Fruit fly (Drosophila melanogaster) whole organism, embryonic: ENCODE measurements around the gene Reg-2.

Experiments used
- Adf1 ChIP-seq: fragments of 200-800 bp; sonication (Bioruptor generic); IDR thresholded peaks from 2 replicates; pipeline ENCODE4 v1.3.6; 2022; ENCODE audit warnings: missing biosample characterization, missing genetic modification characterization
- Bgb ChIP-seq: fragments of 200-800 bp; sonication (Bioruptor generic); IDR thresholded peaks from 2 replicates; pipeline ENCODE4 v1.3.6; 2022; ENCODE audit warnings: missing biosample characterization, missing genetic modification characterization; ENCODE audit not compliant: partially characterized antibody
- BtbVII ChIP-seq: fragments of 200-800 bp; sonication (Bioruptor generic); optimal IDR thresholded peaks from 3 replicates; lab custom pipeline; 2017; ENCODE audit warnings: missing biosample characterization, mild to moderate bottlenecking, missing genetic modification characterization
- Bteb2 ChIP-seq: fragments of 200-800 bp; sonication (Bioruptor generic); optimal IDR thresholded peaks from 2 replicates; lab custom pipeline; 2016; ENCODE audit warnings: missing biosample characterization, missing genetic modification characterization
- CG10267 ChIP-seq: fragments of 200-800 bp; sonication (Bioruptor generic); optimal IDR thresholded peaks from 2 replicates; lab custom pipeline; 2018; ENCODE audit warnings: missing biosample characterization, mild to moderate bottlenecking, missing genetic modification characterization, moderate library complexity
- CG11085 ChIP-seq: fragments of 200-800 bp; sonication (Bioruptor generic); IDR thresholded peaks from 2 replicates; pipeline ENCODE4 v1.3.6; 2022; ENCODE audit warnings: missing biosample characterization, missing genetic modification characterization
- CG11093 ChIP-seq: fragments of 200-800 bp; sonication (Bioruptor generic); IDR thresholded peaks from 3 replicates; pipeline ENCODE4 v1.3.6; 2022; ENCODE audit warnings: missing biosample characterization, missing genetic modification characterization
- CG11723 ChIP-seq: fragments of 200-800 bp; sonication (Bioruptor generic); optimal IDR thresholded peaks from 2 replicates; lab custom pipeline; 2017; ENCODE audit warnings: missing biosample characterization, mild to moderate bottlenecking, missing genetic modification characterization
- CG12391 ChIP-seq: fragments of 200-800 bp; sonication (Bioruptor generic); optimal IDR thresholded peaks from 3 replicates; lab custom pipeline; 2018; ENCODE audit warnings: missing biosample characterization, mild to moderate bottlenecking, missing genetic modification characterization, moderate library complexity
- CG12744 ChIP-seq: fragments of 200-800 bp; sonication (Bioruptor generic); optimal IDR thresholded peaks from 2 replicates; lab custom pipeline; 2016; ENCODE audit warnings: missing biosample characterization, missing genetic modification characterization
- CG12942 ChIP-seq: fragments of 200-800 bp; sonication (Bioruptor generic); optimal IDR thresholded peaks from 3 replicates; lab custom pipeline; 2016; ENCODE audit warnings: missing biosample characterization, missing genetic modification characterization
- CG13123 ChIP-seq: fragments of 200-800 bp; sonication (Bioruptor generic); optimal IDR thresholded peaks from 2 replicates; lab custom pipeline; 2016; ENCODE audit warnings: missing biosample characterization, missing genetic modification characterization
- CG1647 ChIP-seq: fragments of 200-800 bp; sonication (Bioruptor generic); optimal IDR thresholded peaks from 3 replicates; lab custom pipeline; 2016; ENCODE audit warnings: missing biosample characterization, missing genetic modification characterization
- CG17359 ChIP-seq: fragments of 200-800 bp; sonication (Bioruptor generic); optimal IDR thresholded peaks from 3 replicates; lab custom pipeline; 2018; ENCODE audit warnings: missing biosample characterization, mild to moderate bottlenecking, missing genetic modification characterization, moderate library complexity
- CG18599 ChIP-seq: fragments of 200-800 bp; sonication (Bioruptor generic); optimal IDR thresholded peaks from 3 replicates; lab custom pipeline; 2017; ENCODE audit warnings: missing biosample characterization, missing genetic modification characterization, mild to moderate bottlenecking, moderate library complexity, missing genetic modification reagents
- CG2199 ChIP-seq: fragments of 200-800 bp; sonication (Bioruptor generic); IDR thresholded peaks from 3 replicates; pipeline ENCODE4 v1.3.6; 2022; ENCODE audit warnings: missing biosample characterization, missing genetic modification characterization
- CG2712 ChIP-seq: fragments of 200-800 bp; optimal IDR thresholded peaks from 3 replicates; lab custom pipeline; 2019; ENCODE audit warnings: missing biosample characterization, mild to moderate bottlenecking, missing genetic modification characterization, moderate library complexity
- CG3163 ChIP-seq: fragments of 200-800 bp; sonication (Bioruptor generic); optimal IDR thresholded peaks from 3 replicates; lab custom pipeline; 2016; ENCODE audit warnings: missing biosample characterization, missing genetic modification characterization
- CG32767 ChIP-seq: fragments of 200-800 bp; sonication (Bioruptor generic); IDR thresholded peaks from 2 replicates; pipeline ENCODE4 v1.3.6; 2022; ENCODE audit warnings: missing biosample characterization, missing genetic modification characterization
- CG34376 ChIP-seq: fragments of 200-800 bp; sonication (Bioruptor generic); optimal IDR thresholded peaks from 2 replicates; lab custom pipeline; 2018; ENCODE audit warnings: missing biosample characterization, mild to moderate bottlenecking, missing genetic modification characterization
- CG4328 ChIP-seq: fragments of 200-800 bp; sonication (Bioruptor generic); optimal IDR thresholded peaks from 3 replicates; lab custom pipeline; 2017; ENCODE audit warnings: missing biosample characterization, missing genetic modification reagents, missing genetic modification characterization
- CG4617 ChIP-seq: fragments of 200-800 bp; sonication (Bioruptor generic); optimal IDR thresholded peaks from 3 replicates; lab custom pipeline; 2016; ENCODE audit warnings: missing biosample characterization, missing genetic modification characterization, borderline replicate concordance
- CG4854 ChIP-seq: fragments of 200-800 bp; sonication (Bioruptor generic); optimal IDR thresholded peaks from 2 replicates; lab custom pipeline; 2016; ENCODE audit warnings: missing biosample characterization, missing genetic modification characterization, inconsistent platforms
- CG7786 ChIP-seq: fragments of 200-800 bp; sonication (Bioruptor generic); optimal IDR thresholded peaks from 2 replicates; lab custom pipeline; 2016; ENCODE audit warnings: missing biosample characterization, missing genetic modification characterization
- CG7839 ChIP-seq: fragments of 200-800 bp; sonication (Bioruptor generic); optimal IDR thresholded peaks from 3 replicates; lab custom pipeline; 2018; ENCODE audit warnings: missing biosample characterization, mild to moderate bottlenecking, missing genetic modification characterization, moderate library complexity
- CG7928 ChIP-seq: fragments of 200-800 bp; sonication (Bioruptor generic); optimal IDR thresholded peaks from 2 replicates; lab custom pipeline; 2017; ENCODE audit warnings: missing biosample characterization, mild to moderate bottlenecking, missing genetic modification characterization
- CG9215 ChIP-seq: fragments of 200-800 bp; sonication (Bioruptor generic); IDR thresholded peaks from 2 replicates; pipeline ENCODE4 v1.3.6; 2022; ENCODE audit warnings: missing biosample characterization, missing genetic modification characterization
- CG9437 ChIP-seq: fragments of 200-800 bp; sonication (Bioruptor generic); optimal IDR thresholded peaks from 2 replicates; lab custom pipeline; 2018; ENCODE audit warnings: missing biosample characterization, mild to moderate bottlenecking, missing genetic modification characterization
- CkIIα-i1 ChIP-seq: fragments of 200-800 bp; sonication (Bioruptor generic); IDR thresholded peaks from 2 replicates; pipeline ENCODE4 v1.3.6; 2022; ENCODE audit warnings: missing biosample characterization, missing genetic modification characterization
- Elba2 ChIP-seq: fragments of 200-800 bp; sonication (Bioruptor generic); optimal IDR thresholded peaks from 3 replicates; lab custom pipeline; 2016; ENCODE audit warnings: missing biosample characterization, missing genetic modification characterization
- MESR4 ChIP-seq: fragments of 200-800 bp; sonication (Bioruptor generic); optimal IDR thresholded peaks from 2 replicates; lab custom pipeline; 2018; ENCODE audit warnings: missing biosample characterization, mild to moderate bottlenecking, missing genetic modification characterization, moderate library complexity
- Max ChIP-seq: fragments of 200-800 bp; sonication (Bioruptor generic); optimal IDR thresholded peaks from 2 replicates; lab custom pipeline; 2016; ENCODE audit warnings: missing biosample characterization, mild to moderate bottlenecking, missing genetic modification characterization
- Nf-YA ChIP-seq: fragments of 200-800 bp; sonication (Bioruptor generic); IDR thresholded peaks from 2 replicates; pipeline ENCODE4 v1.3.6; 2022; ENCODE audit warnings: missing biosample characterization, missing genetic modification characterization
- Scr ChIP-seq: fragments of 200-800 bp; sonication (Bioruptor generic); IDR thresholded peaks from 2 replicates; pipeline ENCODE4 v1.3.6; 2022; ENCODE audit warnings: missing biosample characterization, missing genetic modification characterization; ENCODE audit not compliant: partially characterized antibody
- TFAM ChIP-seq: fragments of 200-800 bp; sonication (Bioruptor generic); optimal IDR thresholded peaks from 2 replicates; lab custom pipeline; 2017; ENCODE audit warnings: missing biosample characterization, missing genetic modification characterization, inconsistent platforms
- Tbp ChIP-seq: fragments of >200 bp; optimal IDR thresholded peaks from 2 replicates; lab custom pipeline; 2018; ENCODE audit warnings: missing biosample characterization, missing genetic modification characterization
- amos ChIP-seq: fragments of 200-800 bp; sonication (Bioruptor generic); IDR thresholded peaks from 2 replicates; pipeline ENCODE4 v1.3.6; 2022; ENCODE audit warnings: missing biosample characterization, missing genetic modification characterization; ENCODE audit not compliant: partially characterized antibody
- br ChIP-seq: fragments of >200 bp; optimal IDR thresholded peaks from 2 replicates; lab custom pipeline; 2017
- chinmo ChIP-seq: fragments of 200-800 bp; sonication (Bioruptor generic); IDR thresholded peaks from 4 replicates; pipeline ENCODE4 v1.3.6; 2022; ENCODE audit warnings: missing biosample characterization, missing genetic modification characterization; ENCODE audit not compliant: partially characterized antibody
- emc ChIP-seq: fragments of 200-800 bp; sonication (Bioruptor generic); optimal IDR thresholded peaks from 2 replicates; lab custom pipeline; 2016; ENCODE audit warnings: missing biosample characterization, missing genetic modification characterization
- ems ChIP-seq: fragments of 200-800 bp; sonication (Bioruptor generic); optimal IDR thresholded peaks from 3 replicates; lab custom pipeline; 2016; ENCODE audit warnings: missing biosample characterization, missing genetic modification characterization
- exex ChIP-seq: fragments of 200-800 bp; sonication (Bioruptor generic); optimal IDR thresholded peaks from 4 replicates; lab custom pipeline; 2018; ENCODE audit warnings: missing biosample characterization, mild to moderate bottlenecking, missing genetic modification characterization, moderate library complexity
- grau ChIP-seq: fragments of 200-800 bp; optimal IDR thresholded peaks from 3 replicates; lab custom pipeline; 2019; ENCODE audit warnings: missing biosample characterization, mild to moderate bottlenecking, missing genetic modification characterization, moderate library complexity
- hkb ChIP-seq, 2 experiments: fragments of 200-800 bp in 1 of 2; fragments of >200 bp in 1 of 2; sonication (Bioruptor generic) in 1 of 2; IDR thresholded peaks in 1 of 2; optimal IDR thresholded peaks in 1 of 2; 2 replicates each; pipeline versions ENCODE4 v1.3.6 to Lab custom; 2017 to 2022; ENCODE audit warnings: missing biosample characterization in 1 of 2, missing genetic modification characterization in 1 of 2
- kni ChIP-seq: fragments of 200-800 bp; sonication (Bioruptor generic); optimal IDR thresholded peaks from 3 replicates; lab custom pipeline; 2017; ENCODE audit warnings: mild to moderate bottlenecking, missing biosample characterization, missing genetic modification reagents, missing genetic modification characterization
- mirr ChIP-seq: fragments of 200-800 bp; sonication (Bioruptor generic); optimal IDR thresholded peaks from 3 replicates; lab custom pipeline; 2018; ENCODE audit warnings: missing biosample characterization, mild to moderate bottlenecking, missing genetic modification characterization
- sug ChIP-seq: fragments of 200-800 bp; optimal IDR thresholded peaks from 2 replicates; lab custom pipeline; 2019; ENCODE audit warnings: missing biosample characterization, mild to moderate bottlenecking, missing genetic modification characterization, moderate library complexity
- trem ChIP-seq: fragments of 200-800 bp; optimal IDR thresholded peaks from 3 replicates; lab custom pipeline; 2019; ENCODE audit warnings: missing biosample characterization, mild to moderate bottlenecking, missing genetic modification characterization, moderate library complexity
- unpg ChIP-seq: fragments of 200-800 bp; sonication (Bioruptor generic); optimal IDR thresholded peaks from 3 replicates; lab custom pipeline; 2018; ENCODE audit warnings: missing biosample characterization, mild to moderate bottlenecking, missing genetic modification characterization, moderate library complexity
- usp ChIP-seq: fragments of >200 bp; optimal IDR thresholded peaks from 2 replicates; lab custom pipeline; 2017; ENCODE audit warnings: missing biosample characterization, missing genetic modification characterization
- z ChIP-seq: fragments of 200-800 bp; sonication (Bioruptor generic); IDR thresholded peaks from 3 replicates; pipeline ENCODE4 v1.3.6; 2022; ENCODE audit warnings: missing biosample characterization, missing genetic modification characterization

Reg-2 gene

dm6 chr3L:630666-631065 lies 24.3 kb upstream of the Reg-2 start (continued):
- TF ChIP-seq CG12391 (tag; lab: Kevin White, UChicago), result no peak
- TF ChIP-seq Scr (GFP tag; lab: Robert Waterston, UW), result no peak
- no peak for TF ChIP-seq usp
- TF ChIP-seq CG32767 (GFP tag; lab: Robert Waterston, UW), result no peak
- TF ChIP-seq grau (tag; lab: Kevin White, UChicago), result no peak
- TF ChIP-seq CG11093, result no peak
- TF ChIP-seq TFAM, result no peak
- TF ChIP-seq Bgb, result peak; percentile 39; the same call in 1 of the 2 replicates
- TF ChIP-seq CG10267 (tag; lab: Kevin White, UChicago), result no peak
- TF ChIP-seq CG9215 (GFP tag; lab: Robert Waterston, UW), result no peak
- peak; percentile 15 for TF ChIP-seq CG18599 (GFP tag; lab: Kevin White, UChicago)
- TF ChIP-seq br (lab: Kevin White, UChicago), result no peak
- no peak for TF ChIP-seq z (GFP tag; lab: Robert Waterston, UW)
- TF ChIP-seq CG12942 (GFP tag; lab: Kevin White, UChicago), result no peak
- TF ChIP-seq CkIIα-i1 (GFP tag; lab: Robert Waterston, UW), result no peak
- TF ChIP-seq CG34376 (GFP tag; lab: Kevin White, UChicago), result peak; percentile 59
- no peak for TF ChIP-seq Tbp (GFP tag; lab: Kevin White, UChicago)
- no peak for TF ChIP-seq CG13123
- no peak for TF ChIP-seq trem
- TF ChIP-seq Adf1 (GFP tag; lab: Robert Waterston, UW), result peak; percentile 48; the same call in 1 of the 2 replicates
- no peak for TF ChIP-seq hkb (optimal IDR thresholded peaks at IDR 0.05; lab: Kevin White, UChicago)
- no peak for TF ChIP-seq hkb (GFP tag; IDR thresholded peaks at IDR 0.05; lab: Robert Waterston, UW)
- no peak for TF ChIP-seq Max (GFP tag; lab: Kevin White, UChicago)
- no peak for TF ChIP-seq CG4854
- TF ChIP-seq CG17359 (tag; lab: Kevin White, UChicago), result no peak
- no peak for TF ChIP-seq CG11723 (GFP tag; lab: Kevin White, UChicago)
- no peak for TF ChIP-seq Bteb2 (GFP tag; lab: Kevin White, UChicago)
- peak; percentile 62 for TF ChIP-seq mirr (GFP tag; lab: Kevin White, UChicago)
- TF ChIP-seq CG12744, result no peak
- peak; percentile 9; the same call in 1 of the 2 replicates for TF ChIP-seq amos (GFP tag; lab: Robert Waterston, UW)
- no peak for TF ChIP-seq CG11085
- no peak for TF ChIP-seq MESR4 (GFP tag; lab: Kevin White, UChicago)
- no peak for TF ChIP-seq CG9437
- no peak for TF ChIP-seq CG7839 (tag; lab: Kevin White, UChicago)
- no peak for TF ChIP-seq CG4617 (GFP tag; lab: Kevin White, UChicago)
- TF ChIP-seq Nf-YA (GFP tag; lab: Robert Waterston, UW), result no peak
- no peak for TF ChIP-seq CG2712 (tag; lab: Kevin White, UChicago)
- TF ChIP-seq CG1647, result no peak
- TF ChIP-seq CG7928 (GFP tag; lab: Kevin White, UChicago), result no peak
- TF ChIP-seq CG4328 (GFP tag; lab: Kevin White, UChicago), result no peak
- no peak for TF ChIP-seq unpg (GFP tag; lab: Kevin White, UChicago)
- no peak for TF ChIP-seq BtbVII (GFP tag; lab: Kevin White, UChicago)
- no peak for TF ChIP-seq emc (GFP tag; lab: Kevin White, UChicago)
- no peak for TF ChIP-seq CG7786
- no peak for TF ChIP-seq ems
- peak; percentile 49 for TF ChIP-seq sug
- TF ChIP-seq exex (tag; lab: Kevin White, UChicago), result no peak
- TF ChIP-seq chinmo, result peak; percentile 83
- no peak for TF ChIP-seq CG3163
- no peak for TF ChIP-seq Elba2 (GFP tag; lab: Kevin White, UChicago)
- no peak for TF ChIP-seq CG2199 (GFP tag; lab: Robert Waterston, UW)
- no peak for TF ChIP-seq kni (GFP tag; lab: Kevin White, UChicago)
